Fruit fly (Drosophila melanogaster) whole organism, adult: ENCODE data around the gene jub.

ENCODE experiments used
- CG11617 ChIP-seq: fragments of 200-800 bp; sonication (Bioruptor generic); optimal IDR thresholded peaks from 2 replicates; lab custom pipeline; 2017; ENCODE audit warnings: mild to moderate bottlenecking, missing biosample characterization, missing genetic modification reagents, missing genetic modification characterization
- CG7101 ChIP-seq: fragments of 200-800 bp; sonication (Bioruptor generic); optimal IDR thresholded peaks from 2 replicates; lab custom pipeline; 2018; ENCODE audit warnings: missing biosample characterization, mild to moderate bottlenecking, missing genetic modification characterization, moderate library complexity
- cnc ChIP-seq, 2 experiments: fragments of >200 bp; optimal IDR thresholded peaks; 2 replicates each; lab custom pipeline; 2017
- kay ChIP-seq: fragments of 200-800 bp; sonication (Bioruptor generic); peaks from one replicate; lab custom pipeline; 2016; ENCODE audit warnings: missing biosample characterization, missing genetic modification characterization, borderline replicate concordance
- pad ChIP-seq: fragments of 200-800 bp; sonication (Bioruptor generic); optimal IDR thresholded peaks from 3 replicates; lab custom pipeline; 2017; ENCODE audit warnings: missing biosample characterization, missing genetic modification characterization, mild to moderate bottlenecking, moderate library complexity, missing genetic modification reagents
- tj ChIP-seq: fragments of 200-800 bp; sonication (Bioruptor generic); optimal IDR thresholded peaks from 3 replicates; lab custom pipeline; 2017; ENCODE audit warnings: missing biosample characterization, mild to moderate bottlenecking, missing genetic modification characterization, moderate library complexity
- toe ChIP-seq: fragments of 200-800 bp; sonication (Bioruptor generic); optimal IDR thresholded peaks from 2 replicates; lab custom pipeline; 2016; ENCODE audit warnings: missing biosample characterization, missing genetic modification characterization

dm6 chrX:13844317-13844886 is 14.3 kb upstream of the jub start:
- TF ChIP-seq kay (GFP tag; lab: Kevin White, UChicago) (peak; percentile 40), cnc (optimal IDR thresholded peaks at IDR 0.05; lab: Kevin White, UChicago) (peak; percentile 81 to 85), tj (GFP tag; lab: Kevin White, UChicago) (no peak), CG11617 (GFP tag; lab: Kevin White, UChicago) (no peak), pad (GFP tag; lab: Kevin White, UChicago) (no peak), CG7101 (tag; lab: Kevin White, UChicago) (peak; percentile 26), toe (GFP tag; lab: Kevin White, UChicago) (no peak)
